Fruit fly (Drosophila melanogaster): ENCODE data around the gene Tbh.

Gene Tbh

dm6 chrX:7968215-7968799 is 27.2 kb upstream of the Tbh start, which contains the start of gene sws (continued):
- TF ChIP-seq pan (optimal IDR thresholded peaks at IDR 0.05) = no peak
- TF ChIP-seq pan (GFP tag; optimal IDR thresholded peaks at IDR 0.05 in 1 of 2, IDR thresholded peaks at IDR 0.05 in 1 of 2) = no peak
- peak; percentile 31; the same call in 1 of the 2 replicates for TF ChIP-seq slbo (GFP tag; IDR thresholded peaks at IDR 0.05)
- no peak for TF ChIP-seq pho (GFP tag; optimal IDR thresholded peaks at IDR 0.05)
- TF ChIP-seq CG15479 (GFP tag; optimal IDR thresholded peaks at IDR 0.05) = no peak
- TF ChIP-seq CG7745 (tag; optimal IDR thresholded peaks at IDR 0.05) = no peak
- no peak for TF ChIP-seq sob (GFP tag; IDR thresholded peaks at IDR 0.05)
- TF ChIP-seq CG5245 (GFP tag; optimal IDR thresholded peaks at IDR 0.05) = no peak
- no peak for TF ChIP-seq CHES-1-like (GFP tag; optimal IDR thresholded peaks at IDR 0.05)
- TF ChIP-seq CG33213 (GFP tag; optimal IDR thresholded peaks at IDR 0.05) = no peak
- TF ChIP-seq h (optimal IDR thresholded peaks at IDR 0.05) = no peak
- TF ChIP-seq CG30020 (tag; optimal IDR thresholded peaks at IDR 0.05) = no peak
- no peak for TF ChIP-seq GATAe (GFP tag; conservative IDR thresholded peaks at IDR 0.05)
- TF ChIP-seq aop (GFP tag; IDR thresholded peaks at IDR 0.05) = no peak
- no peak for TF ChIP-seq hth (optimal IDR thresholded peaks at IDR 0.05)
- TF ChIP-seq CG7556 (GFP tag; optimal IDR thresholded peaks at IDR 0.05) = peak; percentile 37
- no peak for TF ChIP-seq CG8290 (GFP tag; optimal IDR thresholded peaks at IDR 0.05)
- peak in 1 of 2 experiments; percentile 50 for TF ChIP-seq CG8290 (tag; optimal IDR thresholded peaks at IDR 0.05)
- TF ChIP-seq cas (GFP tag; IDR thresholded peaks at IDR 0.05) = no peak
- no peak for TF ChIP-seq z (GFP tag; IDR thresholded peaks at IDR 0.05)
- TF ChIP-seq disco-r (GFP tag; optimal IDR thresholded peaks at IDR 0.05) = no peak
- TF ChIP-seq run (tag; optimal IDR thresholded peaks at IDR 0.05) = no peak
- TF ChIP-seq jumu (GFP tag; optimal IDR thresholded peaks at IDR 0.05) = no peak
- peak; percentile 19 for TF ChIP-seq Fer2 (tag; optimal IDR thresholded peaks at IDR 0.05)
- no peak for TF ChIP-seq CG6254 (GFP tag; optimal IDR thresholded peaks at IDR 0.05)
- no peak for TF ChIP-seq abd-A (tag; optimal IDR thresholded peaks at IDR 0.05)
- TF ChIP-seq peb (GFP tag; IDR thresholded peaks at IDR 0.05) = no peak
- no peak for TF ChIP-seq pb (GFP tag; optimal IDR thresholded peaks at IDR 0.05)
- peak; percentile 4 for TF ChIP-seq Fer1 (GFP tag; optimal IDR thresholded peaks at IDR 0.05)
- TF ChIP-seq bsh (GFP tag; optimal IDR thresholded peaks at IDR 0.05) = peak in 1 of 2 experiments; percentile 51
- peak; percentile 67 for TF ChIP-seq CG17361 (GFP tag; IDR thresholded peaks at IDR 0.05)
- no peak for TF ChIP-seq tx (GFP tag; optimal IDR thresholded peaks at IDR 0.05)
- peak; percentile 37 for TF ChIP-seq Nf-YC (tag; optimal IDR thresholded peaks at IDR 0.05)
- peak; percentile 40 for TF ChIP-seq Sox100B (GFP tag; optimal IDR thresholded peaks at IDR 0.05)
- TF ChIP-seq mld (GFP tag; IDR thresholded peaks at IDR 0.05; ENCODE audit: partially characterized antibody) = peak; percentile 66; the same call in 1 of the 3 replicates
- TF ChIP-seq gro (GFP tag; optimal IDR thresholded peaks at IDR 0.05) = no peak
- TF ChIP-seq cato (GFP tag; optimal IDR thresholded peaks at IDR 0.05; ENCODE audit: borderline replicate concordance) = no peak
- no peak for TF ChIP-seq CkIIα-i1 (GFP tag; IDR thresholded peaks at IDR 0.05)
- no peak for TF ChIP-seq jing (GFP tag; optimal IDR thresholded peaks at IDR 0.05)
- no peak for TF ChIP-seq odd (GFP tag; optimal IDR thresholded peaks at IDR 0.05)
- TF ChIP-seq Atf3 (GFP tag; optimal IDR thresholded peaks at IDR 0.05) = no peak
- TF ChIP-seq D19B (GFP tag; optimal IDR thresholded peaks at IDR 0.05) = peak; percentile 10
- TF ChIP-seq sens-2 (GFP tag; IDR thresholded peaks at IDR 0.05) = no peak
- no peak for TF ChIP-seq CG3995 (GFP tag; optimal IDR thresholded peaks at IDR 0.05)
- TF ChIP-seq Dbx (GFP tag; IDR thresholded peaks at IDR 0.05) = peak; percentile 38; the same call in 1 of the 3 replicates
- peak; percentile 43 for TF ChIP-seq CG15514 (GFP tag; optimal IDR thresholded peaks at IDR 0.05)
- peak; percentile 19 for TF ChIP-seq tin (GFP tag; optimal IDR thresholded peaks at IDR 0.05)
- no peak for TF ChIP-seq CG12299 (tag; optimal IDR thresholded peaks at IDR 0.05)
- TF ChIP-seq CG11723 (GFP tag; optimal IDR thresholded peaks at IDR 0.05) = no peak
- TF ChIP-seq Mes4 (GFP tag; optimal IDR thresholded peaks at IDR 0.05) = no peak
- no peak for TF ChIP-seq CG12071 (GFP tag; optimal IDR thresholded peaks at IDR 0.05)
- TF ChIP-seq HLH54F (GFP tag; optimal IDR thresholded peaks at IDR 0.05) = no peak

All from whole organism, embryonic.